Fruit fly (Drosophila melanogaster) whole organism, embryonic: Measurements from ENCODE around the gene CkIIalpha-i3.

Source experiments
- CG10959 ChIP-seq: fragments of 200-800 bp; sonication (Bioruptor generic); IDR thresholded peaks from 2 replicates; pipeline ENCODE4 v1.3.6; 2022; ENCODE audit warnings: missing biosample characterization, missing genetic modification characterization
- CG12071 ChIP-seq: fragments of 200-800 bp; sonication (Bioruptor generic); optimal IDR thresholded peaks from 3 replicates; lab custom pipeline; 2018; ENCODE audit warnings: missing biosample characterization, mild to moderate bottlenecking, missing genetic modification characterization
- CG12155 ChIP-seq: fragments of 200-800 bp; sonication (Bioruptor generic); optimal IDR thresholded peaks from 3 replicates; lab custom pipeline; 2016; ENCODE audit warnings: missing biosample characterization, missing genetic modification characterization
- CG14441 ChIP-seq: fragments of 200-800 bp; sonication (Bioruptor generic); IDR thresholded peaks from 2 replicates; pipeline ENCODE4 v1.3.6; 2022; ENCODE audit warnings: missing biosample characterization, missing genetic modification characterization
- CG1602 ChIP-seq: fragments of 200-800 bp; sonication (Bioruptor generic); optimal IDR thresholded peaks from 3 replicates; lab custom pipeline; 2016; ENCODE audit warnings: missing biosample characterization, missing genetic modification characterization
- CG17359 ChIP-seq: fragments of 200-800 bp; sonication (Bioruptor generic); optimal IDR thresholded peaks from 3 replicates; lab custom pipeline; 2018; ENCODE audit warnings: missing biosample characterization, mild to moderate bottlenecking, missing genetic modification characterization, moderate library complexity
- CG1792 ChIP-seq: fragments of 200-800 bp; sonication (Bioruptor generic); optimal IDR thresholded peaks from 2 replicates; lab custom pipeline; 2016; ENCODE audit warnings: missing biosample characterization, missing genetic modification characterization
- CG2202 ChIP-seq: fragments of 200-800 bp; sonication (Bioruptor generic); optimal IDR thresholded peaks from 2 replicates; lab custom pipeline; 2018; ENCODE audit warnings: missing biosample characterization, mild to moderate bottlenecking, missing genetic modification characterization
- CG7372 ChIP-seq: fragments of 200-800 bp; sonication (Bioruptor generic); IDR thresholded peaks from 2 replicates; pipeline ENCODE4 v1.3.6; 2022; ENCODE audit warnings: missing biosample characterization, missing genetic modification characterization
- CG8290 ChIP-seq, 3 experiments: fragments of 200-800 bp; sonication (Bioruptor generic); optimal IDR thresholded peaks; 2 replicates each; lab custom pipeline; 2016 to 2019; ENCODE audit warnings: missing biosample characterization in 3 of 3, missing genetic modification characterization in 3 of 3, mild to moderate bottlenecking in 2 of 3, moderate library complexity in 1 of 3
- CG8388 ChIP-seq: fragments of 200-800 bp; sonication (Bioruptor generic); optimal IDR thresholded peaks from 2 replicates; lab custom pipeline; 2019; ENCODE audit warnings: missing biosample characterization, mild to moderate bottlenecking, missing genetic modification characterization, moderate library complexity
- CG9876 ChIP-seq: fragments of 200-800 bp; sonication (Bioruptor generic); optimal IDR thresholded peaks from 2 replicates; lab custom pipeline; 2016; ENCODE audit warnings: missing biosample characterization, missing genetic modification characterization
- Dip3 ChIP-seq: fragments of 200-800 bp; sonication (Bioruptor generic); optimal IDR thresholded peaks from 3 replicates; lab custom pipeline; 2016; ENCODE audit warnings: missing biosample characterization, missing genetic modification characterization
- Dll ChIP-seq: fragments of 200-800 bp; sonication (Bioruptor generic); IDR thresholded peaks from 4 replicates; pipeline ENCODE4 v1.3.6; 2022; ENCODE audit warnings: missing biosample characterization, missing genetic modification characterization; ENCODE audit not compliant: partially characterized antibody
- E2f2 ChIP-seq: fragments of 200-800 bp; sonication (Bioruptor generic); IDR thresholded peaks from 2 replicates; pipeline ENCODE4 v1.3.6; 2022; ENCODE audit warnings: missing biosample characterization, missing genetic modification characterization
- ERR ChIP-seq: fragments of 200-800 bp; sonication (Bioruptor generic); optimal IDR thresholded peaks from 2 replicates; lab custom pipeline; 2016; ENCODE audit warnings: missing biosample characterization, missing genetic modification characterization
- Elba2 ChIP-seq: fragments of 200-800 bp; sonication (Bioruptor generic); optimal IDR thresholded peaks from 3 replicates; lab custom pipeline; 2016; ENCODE audit warnings: missing biosample characterization, missing genetic modification characterization
- HLH4C ChIP-seq: fragments of 200-800 bp; sonication (Bioruptor generic); IDR thresholded peaks from 3 replicates; pipeline ENCODE4 v1.3.6; 2022; ENCODE audit warnings: missing biosample characterization, missing genetic modification characterization; ENCODE audit not compliant: partially characterized antibody
- Hey ChIP-seq: fragments of 200-800 bp; sonication (Bioruptor generic); optimal IDR thresholded peaks from 3 replicates; lab custom pipeline; 2018; ENCODE audit warnings: missing biosample characterization, mild to moderate bottlenecking, missing genetic modification characterization
- Med ChIP-seq: fragments of 200-800 bp; sonication (Bioruptor generic); peaks from one replicate; lab custom pipeline; 2016; ENCODE audit warnings: missing biosample characterization, missing genetic modification characterization, mild to moderate bottlenecking, inconsistent platforms, moderate library complexity
- Mes4 ChIP-seq: fragments of 200-800 bp; sonication (Bioruptor generic); optimal IDR thresholded peaks from 2 replicates; lab custom pipeline; 2016; ENCODE audit warnings: missing biosample characterization, missing genetic modification characterization
- Ptx1 ChIP-seq: fragments of 200-800 bp; sonication (Bioruptor generic); IDR thresholded peaks from 2 replicates; pipeline ENCODE4 v1.3.6; 2022; ENCODE audit warnings: missing biosample characterization, missing genetic modification characterization
- Side ChIP-seq: fragments of 200-800 bp; sonication (Bioruptor generic); optimal IDR thresholded peaks from 2 replicates; lab custom pipeline; 2016; ENCODE audit warnings: missing biosample characterization, missing genetic modification characterization
- Taf1 ChIP-seq: fragments of 200-800 bp; sonication (Bioruptor generic); IDR thresholded peaks from 2 replicates; pipeline ENCODE4 v1.3.6; 2022; ENCODE audit warnings: missing biosample characterization, missing genetic modification characterization
- YL-1 ChIP-seq: fragments of 200-800 bp; sonication (Bioruptor generic); optimal IDR thresholded peaks from 3 replicates; lab custom pipeline; 2017; ENCODE audit warnings: missing biosample characterization, mild to moderate bottlenecking, missing genetic modification characterization
- bcd ChIP-seq: fragments of 200-800 bp; sonication (Bioruptor generic); optimal IDR thresholded peaks from 2 replicates; lab custom pipeline; 2017; ENCODE audit warnings: missing biosample characterization, mild to moderate bottlenecking, missing genetic modification characterization
- bigmax ChIP-seq: fragments of 200-800 bp; sonication (Bioruptor generic); optimal IDR thresholded peaks from 2 replicates; lab custom pipeline; 2018; ENCODE audit warnings: missing biosample characterization, mild to moderate bottlenecking, missing genetic modification characterization
- ci ChIP-seq: fragments of 200-800 bp; sonication (Bioruptor generic); IDR thresholded peaks from 3 replicates; pipeline ENCODE4 v1.3.6; 2022; ENCODE audit warnings: missing biosample characterization, missing genetic modification characterization
- dysf ChIP-seq: fragments of 200-800 bp; sonication (Bioruptor generic); IDR thresholded peaks from 3 replicates; pipeline ENCODE4 v1.3.6; 2022; ENCODE audit warnings: missing biosample characterization, missing genetic modification characterization
- hth ChIP-seq: fragments of >200 bp; optimal IDR thresholded peaks from 2 replicates; lab custom pipeline; 2017; ENCODE audit warnings: inconsistent platforms
- mld ChIP-seq: fragments of 200-800 bp; sonication (Bioruptor generic); IDR thresholded peaks from 3 replicates; pipeline ENCODE4 v1.3.6; 2022; ENCODE audit warnings: missing biosample characterization, missing genetic modification characterization; ENCODE audit not compliant: partially characterized antibody
- nerfin-1 ChIP-seq: fragments of 200-800 bp; sonication (Bioruptor generic); optimal IDR thresholded peaks from 3 replicates; lab custom pipeline; 2019; ENCODE audit warnings: missing biosample characterization, mild to moderate bottlenecking, missing genetic modification characterization, moderate library complexity
- nom ChIP-seq: fragments of 200-800 bp; sonication (Bioruptor generic); optimal IDR thresholded peaks from 2 replicates; lab custom pipeline; 2017; ENCODE audit warnings: missing biosample characterization, missing genetic modification characterization, mild to moderate bottlenecking, moderate library complexity, missing genetic modification reagents
- oc ChIP-seq: fragments of 200-800 bp; sonication (Bioruptor generic); optimal IDR thresholded peaks from 2 replicates; lab custom pipeline; 2018; ENCODE audit warnings: missing biosample characterization, mild to moderate bottlenecking, missing genetic modification characterization, moderate library complexity
- onecut ChIP-seq: fragments of 200-800 bp; sonication (Bioruptor generic); IDR thresholded peaks from 2 replicates; pipeline ENCODE4 v1.3.6; 2022; ENCODE audit warnings: missing biosample characterization, missing genetic modification characterization
- pb ChIP-seq: fragments of 200-800 bp; sonication (Bioruptor generic); optimal IDR thresholded peaks from 3 replicates; lab custom pipeline; 2016; ENCODE audit warnings: missing biosample characterization, missing genetic modification characterization
- pita ChIP-seq: fragments of 200-800 bp; sonication (Bioruptor generic); optimal IDR thresholded peaks from 2 replicates; lab custom pipeline; 2017; ENCODE audit warnings: missing biosample characterization, mild to moderate bottlenecking, missing genetic modification characterization
- tna ChIP-seq: fragments of 200-800 bp; sonication (Bioruptor generic); IDR thresholded peaks from 2 replicates; pipeline ENCODE4 v1.3.6; 2022; ENCODE audit warnings: missing biosample characterization, missing genetic modification characterization; ENCODE audit not compliant: partially characterized antibody

The CkIIalpha-i3 gene

dm6 chr3L:711839-712553, 1.6 kb upstream of the CkIIalpha-i3 start, which contains the start of gene CG13896 (continued):
- TF ChIP-seq oc (tag; lab: Kevin White, UChicago) (no peak), CG9876 (peak; percentile 94), CG14441 (GFP tag; lab: Robert Waterston, UW) (peak; percentile 84), Dll (GFP tag; lab: Robert Waterston, UW) (peak; percentile 91), pb (GFP tag; lab: Kevin White, UChicago) (peak; percentile 87), CG1792 (GFP tag; lab: Kevin White, UChicago) (peak; percentile 78), tna (GFP tag; lab: Robert Waterston, UW) (peak; percentile 40; the same call in 1 of the 2 replicates), CG10959 (GFP tag; lab: Robert Waterston, UW) (peak; percentile 67), CG8388 (GFP tag; lab: Kevin White, UChicago) (peak; percentile 75), mld (GFP tag; lab: Robert Waterston, UW) (no peak)

DNA sequence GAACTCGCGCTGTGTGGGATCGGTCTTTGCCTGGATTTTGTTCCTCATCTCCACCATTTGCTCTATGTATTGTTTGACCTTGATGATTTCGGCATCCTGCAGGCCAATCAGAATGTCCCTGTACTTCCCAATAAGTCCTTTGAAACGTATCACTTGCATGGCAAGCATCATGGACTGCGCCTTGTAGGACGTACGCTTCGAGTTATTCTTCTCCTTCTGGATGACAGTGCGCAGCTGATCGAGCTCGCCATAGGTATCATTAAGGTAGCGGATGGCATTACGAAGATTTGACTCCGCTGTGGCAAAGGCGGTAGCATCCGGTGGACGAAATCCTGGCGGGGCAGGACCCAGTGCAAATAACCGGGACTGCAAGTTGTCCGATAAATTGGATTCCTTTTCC, 525 bp downstream of the CkIIalpha-i3 start:
- 0 out of 3 replicates have a peak, but pooled peaks have one; percentile 10 for TF ChIP-seq HLH4C (GFP tag; lab: Robert Waterston, UW)
- TF ChIP-seq CG17359 (tag; lab: Kevin White, UChicago), result no peak
- TF ChIP-seq CG2202 (tag; lab: Kevin White, UChicago), result no peak
- TF ChIP-seq bcd (GFP tag; lab: Kevin White, UChicago), result no peak
- TF ChIP-seq Side (GFP tag; lab: Kevin White, UChicago), result no peak
- TF ChIP-seq CG12155, result no peak
- no peak for TF ChIP-seq Mes4 (GFP tag; lab: Kevin White, UChicago)
- TF ChIP-seq Hey (tag; lab: Kevin White, UChicago), result no peak
- no peak for TF ChIP-seq nerfin-1 (tag; lab: Kevin White, UChicago)
- TF ChIP-seq YL-1 (GFP tag; lab: Kevin White, UChicago), result no peak
- no peak for TF ChIP-seq ERR (GFP tag; lab: Kevin White, UChicago)
- no peak for TF ChIP-seq bigmax (GFP tag; lab: Kevin White, UChicago)
- TF ChIP-seq onecut, result no peak
- no peak for TF ChIP-seq Ptx1 (GFP tag; lab: Robert Waterston, UW)
- TF ChIP-seq hth, result no peak
- TF ChIP-seq CG8290 (GFP tag; optimal IDR thresholded peaks at IDR 0.05; lab: Kevin White, UChicago), result no peak
- peak in 1 of 2 experiments; percentile 57 for TF ChIP-seq CG8290 (tag; optimal IDR thresholded peaks at IDR 0.05; lab: Kevin White, UChicago)
- no peak for TF ChIP-seq CG12071
- no peak for TF ChIP-seq CG7372 (GFP tag; lab: Robert Waterston, UW)
- 0 out of 2 replicates have a peak, but pooled peaks have one; percentile 3 for TF ChIP-seq E2f2 (GFP tag; lab: Robert Waterston, UW)
- 0 out of 3 replicates have a peak, but pooled peaks have one; percentile 6 for TF ChIP-seq ci
- no peak for TF ChIP-seq Taf1 (GFP tag; lab: Robert Waterston, UW)
- peak; percentile 71 for TF ChIP-seq Elba2 (GFP tag; lab: Kevin White, UChicago)
- TF ChIP-seq dysf (GFP tag; lab: Robert Waterston, UW), result 0 out of 3 replicates have a peak, but pooled peaks have one; percentile 9
- no peak for TF ChIP-seq Dip3
- peak; percentile 57 for TF ChIP-seq Med (GFP tag; lab: Kevin White, UChicago)
- no peak for TF ChIP-seq pita (GFP tag; lab: Kevin White, UChicago)
- no peak for TF ChIP-seq CG1602 (GFP tag; lab: Kevin White, UChicago)
- no peak for TF ChIP-seq nom (GFP tag; lab: Kevin White, UChicago)
